Fruit fly (Drosophila melanogaster): ENCODE measurements around the gene CG7970.

CG7970 gene

dm6 chr3L:1644920-1645567 lies 7.5 kb upstream of the CG7970 start, which contains the start of the genes alphaCOP and CG13919 (continued):
- peak; percentile 97 for TF ChIP-seq Smox (GFP tag; optimal IDR thresholded peaks at IDR 0.05)
- TF ChIP-seq CG1621 (tag; optimal IDR thresholded peaks at IDR 0.05) = peak; percentile 95
- TF ChIP-seq CG11902 (GFP tag; optimal IDR thresholded peaks at IDR 0.05) = peak; percentile 91
- TF ChIP-seq OdsH (GFP tag; optimal IDR thresholded peaks at IDR 0.05) = peak; percentile 99
- TF ChIP-seq Ets96B (tag; optimal IDR thresholded peaks at IDR 0.05) = peak; percentile 95
- peak; percentile 96 for TF ChIP-seq CG3919 (GFP tag; optimal IDR thresholded peaks at IDR 0.05)
- TF ChIP-seq dac (GFP tag; optimal IDR thresholded peaks at IDR 0.05) = peak; percentile 91
- TF ChIP-seq spab (GFP tag; optimal IDR thresholded peaks at IDR 0.05) = peak; percentile 89
- peak; percentile 98 for TF ChIP-seq dsx (GFP tag; optimal IDR thresholded peaks at IDR 0.05; ENCODE audit: poor library complexity, severe bottlenecking)
- peak; percentile 96 for TF ChIP-seq Gug (GFP tag; IDR thresholded peaks at IDR 0.05)
- peak; percentile 97 for TF ChIP-seq CG34406 (GFP tag; optimal IDR thresholded peaks at IDR 0.05)
- TF ChIP-seq CG10669 (GFP tag; optimal IDR thresholded peaks at IDR 0.05) = peak; percentile 96
- peak; percentile 96 for TF ChIP-seq CG8319 (GFP tag; optimal IDR thresholded peaks at IDR 0.05)
- TF ChIP-seq CG6854 (GFP tag; optimal IDR thresholded peaks at IDR 0.05) = peak; percentile 82
- TF ChIP-seq pdm3 (GFP tag; optimal IDR thresholded peaks at IDR 0.05) = peak; percentile 98
- TF ChIP-seq Ets21C (GFP tag; optimal IDR thresholded peaks at IDR 0.05) = peak; percentile 95
- TF ChIP-seq ss (GFP tag; optimal IDR thresholded peaks at IDR 0.05) = peak; percentile 94 to 97
- peak; percentile 98 for TF ChIP-seq esn (GFP tag; optimal IDR thresholded peaks at IDR 0.05)
- no peak for TF ChIP-seq CG4318 (GFP tag; optimal IDR thresholded peaks at IDR 0.05)
- peak; percentile 100 for TF ChIP-seq Eip78C (GFP tag)
- peak; percentile 97 for TF ChIP-seq Hr39 (GFP tag; optimal IDR thresholded peaks at IDR 0.05)
- TF ChIP-seq Blimp-1 (GFP tag; optimal IDR thresholded peaks at IDR 0.05) = peak; percentile 83

dm6 chr3L:1647276-1647919 lies 5.2 kb upstream of the CG7970 start, which contains the start of the genes CG17249 and Bro:
Gene CG17249 (minus strand): TSS chr3L:1647464.
Gene Bro (plus strand): TSS chr3L:1647869.
- TF ChIP-seq CG3032 (tag; optimal IDR thresholded peaks at IDR 0.05) (no peak), topi (GFP tag; optimal IDR thresholded peaks at IDR 0.05) (peak; percentile 11), Eip78C (GFP tag) (peak; percentile 34), Hr39 (GFP tag; optimal IDR thresholded peaks at IDR 0.05) (no peak), lz (GFP tag; optimal IDR thresholded peaks at IDR 0.05) (peak; percentile 27), CG6854 (GFP tag; optimal IDR thresholded peaks at IDR 0.05) (no peak), CG7368 (GFP tag; optimal IDR thresholded peaks at IDR 0.05) (no peak), net (GFP tag; optimal IDR thresholded peaks at IDR 0.05) (no peak), CG3919 (GFP tag; optimal IDR thresholded peaks at IDR 0.05) (peak; percentile 13), Blimp-1 (GFP tag; optimal IDR thresholded peaks at IDR 0.05) (no peak), Ets21C (GFP tag; optimal IDR thresholded peaks at IDR 0.05) (no peak), Sox14 (GFP tag; optimal IDR thresholded peaks at IDR 0.05) (peak; percentile 64), spab (GFP tag; optimal IDR thresholded peaks at IDR 0.05) (no peak), dac (GFP tag; optimal IDR thresholded peaks at IDR 0.05) (no peak), fkh (GFP tag; optimal IDR thresholded peaks at IDR 0.05) (no peak), esn (GFP tag; optimal IDR thresholded peaks at IDR 0.05) (peak; percentile 29), CG32006 (GFP tag; optimal IDR thresholded peaks at IDR 0.05) (no peak), CG31627 (GFP tag; optimal IDR thresholded peaks at IDR 0.05) (peak; percentile 53), CG8119 (GFP tag; IDR thresholded peaks at IDR 0.05) (no peak), cyc (GFP tag; optimal IDR thresholded peaks at IDR 0.05) (no peak), CG1621 (tag; optimal IDR thresholded peaks at IDR 0.05) (peak; percentile 78), Hr4 (GFP tag; optimal IDR thresholded peaks at IDR 0.05) (no peak), CG8632 (GFP tag; optimal IDR thresholded peaks at IDR 0.05) (no peak), CG6163 (GFP tag; IDR thresholded peaks at IDR 0.05) (no peak)

All from whole organism, prepupa.